Fruit fly (Drosophila melanogaster) whole organism, embryonic: ENCODE data around the gene Nazo.
A peak's percentile ranks its signal among the peaks of the same experiment; 100 is the strongest.

ENCODE experiments used
- BEAF-32 ChIP-seq: fragments of 200-800 bp; sonication (Bioruptor generic); optimal IDR thresholded peaks from 3 replicates; lab custom pipeline; 2017; ENCODE audit warnings: missing biosample characterization, missing genetic modification characterization, mild to moderate bottlenecking, moderate library complexity, missing genetic modification reagents
- CG10147 ChIP-seq: fragments of 200-800 bp; sonication (Bioruptor generic); optimal IDR thresholded peaks from 2 replicates; lab custom pipeline; 2019; ENCODE audit warnings: missing biosample characterization, mild to moderate bottlenecking, missing genetic modification characterization, moderate library complexity
- CG11247 ChIP-seq: fragments of 200-800 bp; sonication (Bioruptor generic); IDR thresholded peaks from 2 replicates; pipeline ENCODE4 v1.3.6; 2022; ENCODE audit warnings: missing biosample characterization, missing genetic modification characterization
- CG13424 ChIP-seq: fragments of 200-800 bp; sonication (Bioruptor generic); optimal IDR thresholded peaks from 2 replicates; lab custom pipeline; 2019; ENCODE audit warnings: missing biosample characterization, mild to moderate bottlenecking, missing genetic modification characterization, moderate library complexity
- CG14014 ChIP-seq: fragments of 200-800 bp; sonication (Bioruptor generic); IDR thresholded peaks from 2 replicates; pipeline ENCODE4 v1.3.6; 2022; ENCODE audit warnings: missing biosample characterization, missing genetic modification characterization
- CG17612 ChIP-seq: fragments of 200-800 bp; sonication (Bioruptor generic); IDR thresholded peaks from 2 replicates; pipeline ENCODE4 v1.3.6; 2022; ENCODE audit warnings: missing biosample characterization, missing genetic modification characterization
- CG1792 ChIP-seq: fragments of 200-800 bp; sonication (Bioruptor generic); optimal IDR thresholded peaks from 2 replicates; lab custom pipeline; 2016; ENCODE audit warnings: missing biosample characterization, missing genetic modification characterization
- CG18262 ChIP-seq: fragments of 200-800 bp; optimal IDR thresholded peaks from 3 replicates; lab custom pipeline; 2019; ENCODE audit warnings: missing biosample characterization, mild to moderate bottlenecking, missing genetic modification characterization, moderate library complexity
- CG1832 ChIP-seq: fragments of 200-800 bp; sonication (Bioruptor generic); optimal IDR thresholded peaks from 2 replicates; lab custom pipeline; 2017; ENCODE audit warnings: missing biosample characterization, mild to moderate bottlenecking, missing genetic modification characterization, inconsistent platforms
- CG18599 ChIP-seq: fragments of 200-800 bp; sonication (Bioruptor generic); optimal IDR thresholded peaks from 3 replicates; lab custom pipeline; 2017; ENCODE audit warnings: missing biosample characterization, missing genetic modification characterization, mild to moderate bottlenecking, moderate library complexity, missing genetic modification reagents
- CG31224 ChIP-seq: fragments of 200-800 bp; sonication (Bioruptor generic); IDR thresholded peaks from 2 replicates; pipeline ENCODE4 v1.3.6; 2022; ENCODE audit warnings: missing biosample characterization, missing genetic modification characterization
- CG3281 ChIP-seq: fragments of 200-800 bp; sonication (Bioruptor generic); optimal IDR thresholded peaks from 3 replicates; lab custom pipeline; 2017; ENCODE audit warnings: missing biosample characterization, mild to moderate bottlenecking, missing genetic modification characterization
- CG34376 ChIP-seq: fragments of 200-800 bp; sonication (Bioruptor generic); optimal IDR thresholded peaks from 2 replicates; lab custom pipeline; 2018; ENCODE audit warnings: missing biosample characterization, mild to moderate bottlenecking, missing genetic modification characterization
- CG34422 ChIP-seq: fragments of 200-800 bp; sonication (Bioruptor generic); IDR thresholded peaks from 3 replicates; pipeline ENCODE4 v1.3.6; 2022; ENCODE audit warnings: missing biosample characterization, missing genetic modification characterization
- CG4282 ChIP-seq: fragments of 200-800 bp; sonication (Bioruptor generic); optimal IDR thresholded peaks from 2 replicates; lab custom pipeline; 2016; ENCODE audit warnings: missing biosample characterization, missing genetic modification characterization
- CG43689 ChIP-seq: fragments of 200-800 bp; sonication (Bioruptor generic); IDR thresholded peaks from 2 replicates; pipeline ENCODE4 v1.3.6; 2022; ENCODE audit warnings: missing biosample characterization, missing genetic modification characterization
- CG6175 ChIP-seq: fragments of 200-800 bp; sonication (Bioruptor generic); IDR thresholded peaks from 3 replicates; pipeline ENCODE4 v1.3.6; 2022; ENCODE audit warnings: missing biosample characterization, missing genetic modification characterization
- CG6791 ChIP-seq: fragments of 200-800 bp; sonication (Bioruptor generic); IDR thresholded peaks from 3 replicates; pipeline ENCODE4 v1.3.6; 2022; ENCODE audit warnings: missing biosample characterization, missing genetic modification characterization; ENCODE audit not compliant: partially characterized antibody
- CG7786 ChIP-seq: fragments of 200-800 bp; sonication (Bioruptor generic); optimal IDR thresholded peaks from 2 replicates; lab custom pipeline; 2016; ENCODE audit warnings: missing biosample characterization, missing genetic modification characterization
- CG8388 ChIP-seq: fragments of 200-800 bp; sonication (Bioruptor generic); optimal IDR thresholded peaks from 2 replicates; lab custom pipeline; 2019; ENCODE audit warnings: missing biosample characterization, mild to moderate bottlenecking, missing genetic modification characterization, moderate library complexity
- CG9932 ChIP-seq: fragments of 200-800 bp; sonication (Bioruptor generic); IDR thresholded peaks from 2 replicates; pipeline ENCODE4 v1.3.6; 2022; ENCODE audit warnings: missing biosample characterization, missing genetic modification characterization
- Dref ChIP-seq: fragments of 200-800 bp; sonication (Bioruptor generic); IDR thresholded peaks from 2 replicates; pipeline ENCODE4 v1.3.6; 2022; ENCODE audit warnings: missing biosample characterization, missing genetic modification characterization
- HHEX ChIP-seq: fragments of 200-800 bp; sonication (Bioruptor generic); optimal IDR thresholded peaks from 3 replicates; lab custom pipeline; 2017; ENCODE audit warnings: missing biosample characterization, mild to moderate bottlenecking, missing genetic modification characterization, missing genetic modification reagents
- HmgZ ChIP-seq: fragments of 200-800 bp; sonication (Bioruptor generic); optimal IDR thresholded peaks from 2 replicates; lab custom pipeline; 2018; ENCODE audit warnings: missing biosample characterization, mild to moderate bottlenecking, missing genetic modification characterization
- Hmr ChIP-seq: fragments of 200-800 bp; sonication (Bioruptor generic); optimal IDR thresholded peaks from 3 replicates; lab custom pipeline; 2017; ENCODE audit warnings: mild to moderate bottlenecking, missing biosample characterization, missing genetic modification reagents, missing genetic modification characterization
- MBD-R2 ChIP-seq: fragments of 200-800 bp; sonication (Bioruptor generic); IDR thresholded peaks from 2 replicates; pipeline ENCODE4 v1.3.6; 2022; ENCODE audit warnings: missing biosample characterization, missing genetic modification characterization
- MESR4 ChIP-seq: fragments of 200-800 bp; sonication (Bioruptor generic); optimal IDR thresholded peaks from 2 replicates; lab custom pipeline; 2018; ENCODE audit warnings: missing biosample characterization, mild to moderate bottlenecking, missing genetic modification characterization, moderate library complexity
- Med ChIP-seq: fragments of 200-800 bp; sonication (Bioruptor generic); peaks from one replicate; lab custom pipeline; 2016; ENCODE audit warnings: missing biosample characterization, missing genetic modification characterization, mild to moderate bottlenecking, inconsistent platforms, moderate library complexity
- Meics ChIP-seq: fragments of 200-800 bp; sonication (Bioruptor generic); optimal IDR thresholded peaks from 2 replicates; lab custom pipeline; 2017; ENCODE audit warnings: missing biosample characterization, mild to moderate bottlenecking, missing genetic modification characterization
- Nf-YB ChIP-seq: fragments of 200-800 bp; sonication (Bioruptor generic); optimal IDR thresholded peaks from 3 replicates; lab custom pipeline; 2019; ENCODE audit warnings: missing biosample characterization, mild to moderate bottlenecking, missing genetic modification characterization, moderate library complexity
- Oli ChIP-seq: fragments of 200-800 bp; sonication (Bioruptor generic); optimal IDR thresholded peaks from 2 replicates; lab custom pipeline; 2018; ENCODE audit warnings: missing biosample characterization, mild to moderate bottlenecking, missing genetic modification characterization, moderate library complexity
- Rx ChIP-seq: fragments of 200-800 bp; sonication (Bioruptor generic); IDR thresholded peaks from 2 replicates; pipeline ENCODE4 v1.3.6; 2022; ENCODE audit warnings: missing biosample characterization, missing genetic modification characterization
- Scr ChIP-seq: fragments of 200-800 bp; sonication (Bioruptor generic); IDR thresholded peaks from 2 replicates; pipeline ENCODE4 v1.3.6; 2022; ENCODE audit warnings: missing biosample characterization, missing genetic modification characterization; ENCODE audit not compliant: partially characterized antibody
- TFAM ChIP-seq: fragments of 200-800 bp; sonication (Bioruptor generic); optimal IDR thresholded peaks from 2 replicates; lab custom pipeline; 2017; ENCODE audit warnings: missing biosample characterization, missing genetic modification characterization, inconsistent platforms
- Xrp1 ChIP-seq: fragments of 200-800 bp; sonication (Bioruptor generic); IDR thresholded peaks from 2 replicates; pipeline ENCODE4 v1.3.6; 2022; ENCODE audit warnings: missing biosample characterization, missing genetic modification characterization
- ara ChIP-seq: fragments of 200-800 bp; sonication (Bioruptor generic); IDR thresholded peaks from 2 replicates; pipeline ENCODE4 v1.3.6; 2022; ENCODE audit warnings: missing biosample characterization, missing genetic modification characterization
- ash1 ChIP-seq: fragments of 200-800 bp; sonication (Bioruptor generic); optimal IDR thresholded peaks from 2 replicates; lab custom pipeline; 2018; ENCODE audit warnings: missing biosample characterization, mild to moderate bottlenecking, missing genetic modification characterization
- da ChIP-seq: fragments of 200-800 bp; sonication (Bioruptor generic); optimal IDR thresholded peaks from 2 replicates; lab custom pipeline; 2016; ENCODE audit warnings: missing biosample characterization, missing genetic modification characterization
- dati ChIP-seq: fragments of 200-800 bp; sonication (Bioruptor generic); IDR thresholded peaks from 2 replicates; pipeline ENCODE4 v1.3.6; 2022; ENCODE audit warnings: missing biosample characterization, missing genetic modification characterization
- her ChIP-seq: fragments of 200-800 bp; sonication (Bioruptor generic); optimal IDR thresholded peaks from 2 replicates; lab custom pipeline; 2016; ENCODE audit warnings: missing biosample characterization, missing genetic modification characterization
- jigr1 ChIP-seq: fragments of 200-800 bp; sonication (Bioruptor generic); IDR thresholded peaks from 3 replicates; pipeline ENCODE4 v1.3.6; 2022; ENCODE audit warnings: missing biosample characterization, missing genetic modification characterization
- jumu ChIP-seq: fragments of 200-800 bp; sonication (Bioruptor generic); optimal IDR thresholded peaks from 3 replicates; lab custom pipeline; 2016; ENCODE audit warnings: missing biosample characterization, missing genetic modification characterization
- mld ChIP-seq: fragments of 200-800 bp; sonication (Bioruptor generic); IDR thresholded peaks from 3 replicates; pipeline ENCODE4 v1.3.6; 2022; ENCODE audit warnings: missing biosample characterization, missing genetic modification characterization; ENCODE audit not compliant: partially characterized antibody
- nerfin-1 ChIP-seq: fragments of 200-800 bp; sonication (Bioruptor generic); optimal IDR thresholded peaks from 3 replicates; lab custom pipeline; 2019; ENCODE audit warnings: missing biosample characterization, mild to moderate bottlenecking, missing genetic modification characterization, moderate library complexity
- oc ChIP-seq: fragments of 200-800 bp; sonication (Bioruptor generic); optimal IDR thresholded peaks from 2 replicates; lab custom pipeline; 2018; ENCODE audit warnings: missing biosample characterization, mild to moderate bottlenecking, missing genetic modification characterization, moderate library complexity
- pita ChIP-seq: fragments of 200-800 bp; sonication (Bioruptor generic); optimal IDR thresholded peaks from 2 replicates; lab custom pipeline; 2017; ENCODE audit warnings: missing biosample characterization, mild to moderate bottlenecking, missing genetic modification characterization
- prd ChIP-seq, 3 experiments: fragments of >200 bp in 2 of 3; fragments of 200-800 bp in 1 of 3; sonication (Bioruptor generic) in 1 of 3; optimal IDR thresholded peaks in 2 of 3; IDR thresholded peaks in 1 of 3; 2 replicates in 2 of 3; 3 replicates in 1 of 3; pipeline versions ENCODE4 v1.3.6 to Lab custom; 2017 to 2022; ENCODE audit warnings: missing biosample characterization in 1 of 3, missing genetic modification characterization in 1 of 3
- schlank ChIP-seq: fragments of 200-800 bp; sonication (Bioruptor generic); optimal IDR thresholded peaks from 2 replicates; lab custom pipeline; 2018; ENCODE audit warnings: missing biosample characterization, mild to moderate bottlenecking, missing genetic modification characterization
- sens ChIP-seq: fragments of 200-800 bp; sonication (Bioruptor generic); peaks from one replicate; lab custom pipeline; 2016; ENCODE audit warnings: missing biosample characterization, missing genetic modification characterization
- sob ChIP-seq: fragments of 200-800 bp; sonication (Bioruptor generic); IDR thresholded peaks from 2 replicates; pipeline ENCODE4 v1.3.6; 2022; ENCODE audit warnings: missing biosample characterization, missing genetic modification characterization
- zfh1 ChIP-seq: fragments of 200-800 bp; sonication (Bioruptor generic); IDR thresholded peaks from 3 replicates; pipeline ENCODE4 v1.3.6; 2022; ENCODE audit warnings: missing biosample characterization, missing genetic modification characterization

The Nazo gene

DNA sequence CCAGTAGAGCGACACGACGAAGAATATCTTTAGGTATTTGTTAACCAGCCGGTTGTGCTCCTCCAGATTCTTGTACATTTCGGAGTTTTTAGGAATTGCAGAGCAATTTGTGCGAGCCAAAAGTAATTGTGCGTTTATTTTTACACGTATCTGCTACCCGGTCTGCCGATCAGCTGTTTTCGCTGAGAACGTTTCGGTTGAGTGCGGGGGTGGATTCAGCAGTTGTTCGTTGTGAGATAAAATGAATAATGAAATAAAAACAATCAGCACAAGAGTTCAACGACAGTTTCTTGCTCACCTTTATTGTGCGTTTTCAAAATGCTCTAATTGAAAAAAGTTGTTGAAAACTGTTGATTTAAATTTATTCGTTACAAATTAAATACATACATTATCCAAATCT, 16.2 kb downstream of the Nazo start, which contains the start of gene nac (continued):
- TF ChIP-seq Rx, result no peak
- no peak for TF ChIP-seq oc (tag; lab: Kevin White, UChicago)
- peak; percentile 15 for TF ChIP-seq CG10147 (GFP tag; lab: Kevin White, UChicago)
- peak; percentile 79 for TF ChIP-seq MBD-R2 (GFP tag; lab: Robert Waterston, UW)
- TF ChIP-seq CG43689, result no peak
- TF ChIP-seq nerfin-1, result no peak
- TF ChIP-seq CG34422, result peak; percentile 61; the same call in 2 of the 3 replicates
- peak; percentile 38; the same call in 1 of the 2 replicates for TF ChIP-seq CG11247 (GFP tag; lab: Robert Waterston, UW)
- no peak for TF ChIP-seq CG6175 (GFP tag; lab: Robert Waterston, UW)
- no peak for TF ChIP-seq CG7786
- TF ChIP-seq pita (GFP tag; lab: Kevin White, UChicago), result no peak
- TF ChIP-seq CG34376, result peak; percentile 65
- no peak for TF ChIP-seq Dref
- TF ChIP-seq MESR4 (GFP tag; lab: Kevin White, UChicago), result peak; percentile 41
- TF ChIP-seq CG3281 (GFP tag; lab: Kevin White, UChicago), result peak; percentile 8
- no peak for TF ChIP-seq CG1832 (GFP tag; lab: Kevin White, UChicago)
- TF ChIP-seq CG6791, result no peak
- TF ChIP-seq zfh1 (GFP tag; lab: Robert Waterston, UW), result no peak
- no peak for TF ChIP-seq CG13424 (tag; lab: Kevin White, UChicago)
- TF ChIP-seq Scr (GFP tag; lab: Robert Waterston, UW), result no peak
- no peak for TF ChIP-seq CG17612
- TF ChIP-seq ara (GFP tag; lab: Robert Waterston, UW), result no peak
- TF ChIP-seq sens (GFP tag; lab: Kevin White, UChicago), result no peak
- no peak for TF ChIP-seq prd (optimal IDR thresholded peaks at IDR 0.05; lab: Kevin White, UChicago)
- no peak for TF ChIP-seq prd (GFP tag; IDR thresholded peaks at IDR 0.05; lab: Robert Waterston, UW)
- TF ChIP-seq sob (GFP tag; lab: Robert Waterston, UW), result 0 out of 2 replicates have a peak, but pooled peaks have one; percentile 14
- TF ChIP-seq TFAM (GFP tag; lab: Kevin White, UChicago), result no peak
- TF ChIP-seq HHEX (GFP tag; lab: Kevin White, UChicago), result no peak
- TF ChIP-seq HmgZ (tag; lab: Kevin White, UChicago), result peak; percentile 41
- no peak for TF ChIP-seq jumu (GFP tag; lab: Kevin White, UChicago)
- no peak for TF ChIP-seq jigr1
- TF ChIP-seq Xrp1 (GFP tag; lab: Robert Waterston, UW), result peak; percentile 24; the same call in 1 of the 2 replicates
- TF ChIP-seq CG4282, result no peak
- peak; percentile 10 for TF ChIP-seq Meics (GFP tag; lab: Kevin White, UChicago)
- no peak for TF ChIP-seq CG18599 (GFP tag; lab: Kevin White, UChicago)
- TF ChIP-seq Nf-YB (GFP tag; lab: Kevin White, UChicago), result no peak
- no peak for TF ChIP-seq Oli (tag; lab: Kevin White, UChicago)
- TF ChIP-seq her, result no peak
- no peak for TF ChIP-seq CG1792
- TF ChIP-seq dati, result no peak
- no peak for TF ChIP-seq ash1 (GFP tag; lab: Kevin White, UChicago)
- TF ChIP-seq CG8388 (GFP tag; lab: Kevin White, UChicago), result no peak
- TF ChIP-seq da (GFP tag; lab: Kevin White, UChicago), result no peak
- TF ChIP-seq CG14014, result peak; percentile 34; the same call in 1 of the 2 replicates
- TF ChIP-seq mld (GFP tag; lab: Robert Waterston, UW), result no peak
- TF ChIP-seq CG18262 (tag; lab: Kevin White, UChicago), result peak; percentile 11
- no peak for TF ChIP-seq Hmr (GFP tag; lab: Kevin White, UChicago)
- no peak for TF ChIP-seq schlank
- peak; percentile 79 for TF ChIP-seq Med (GFP tag; lab: Kevin White, UChicago)
- TF ChIP-seq CG9932 (GFP tag; lab: Robert Waterston, UW), result peak; percentile 49
- TF ChIP-seq CG31224, result no peak
- no peak for TF ChIP-seq BEAF-32
